Fruit fly (Drosophila melanogaster) whole organism, embryonic: ENCODE measurements around the gene Gr61a.
A peak's percentile ranks its signal among the peaks of the same experiment; 100 is the strongest.

ENCODE experiments used
- Abd-B ChIP-seq: fragments of 200-800 bp; sonication (Bioruptor generic); optimal IDR thresholded peaks from 2 replicates; lab custom pipeline; 2018; ENCODE audit warnings: missing biosample characterization, mild to moderate bottlenecking, missing genetic modification characterization, moderate library complexity
- Ada2b ChIP-seq: fragments of 200-800 bp; sonication (Bioruptor generic); IDR thresholded peaks from 2 replicates; pipeline ENCODE4 v1.3.6; 2022; ENCODE audit warnings: missing biosample characterization, missing genetic modification characterization
- B-H2 ChIP-seq: fragments of 200-800 bp; sonication (Bioruptor generic); optimal IDR thresholded peaks from 2 replicates; lab custom pipeline; 2018; ENCODE audit warnings: missing biosample characterization, mild to moderate bottlenecking, missing genetic modification characterization
- Blimp-1 ChIP-seq: fragments of 200-800 bp; sonication (Bioruptor generic); optimal IDR thresholded peaks from 3 replicates; lab custom pipeline; 2018; ENCODE audit warnings: missing biosample characterization, missing genetic modification characterization, mild to moderate bottlenecking, moderate library complexity, missing genetic modification reagents
- BtbVII ChIP-seq: fragments of 200-800 bp; sonication (Bioruptor generic); optimal IDR thresholded peaks from 3 replicates; lab custom pipeline; 2017; ENCODE audit warnings: missing biosample characterization, mild to moderate bottlenecking, missing genetic modification characterization
- CG1024 ChIP-seq: fragments of 200-800 bp; sonication (Bioruptor generic); IDR thresholded peaks from 2 replicates; pipeline ENCODE4 v1.3.6; 2022; ENCODE audit warnings: missing biosample characterization, missing genetic modification characterization
- CG10321 ChIP-seq: fragments of 200-800 bp; sonication (Bioruptor generic); IDR thresholded peaks from 2 replicates; pipeline ENCODE4 v1.3.6; 2022; ENCODE audit warnings: missing biosample characterization, missing genetic modification characterization
- CG10979 ChIP-seq: fragments of 200-800 bp; sonication (Bioruptor generic); optimal IDR thresholded peaks from 2 replicates; lab custom pipeline; 2018; ENCODE audit warnings: missing biosample characterization, mild to moderate bottlenecking, missing genetic modification characterization, moderate library complexity
- CG11504 ChIP-seq: fragments of 200-800 bp; sonication (Bioruptor generic); optimal IDR thresholded peaks from 3 replicates; lab custom pipeline; 2019; ENCODE audit warnings: missing biosample characterization, mild to moderate bottlenecking, missing genetic modification characterization, moderate library complexity
- CG16815 ChIP-seq: fragments of 200-800 bp; sonication (Bioruptor generic); optimal IDR thresholded peaks from 3 replicates; lab custom pipeline; 2017; ENCODE audit warnings: missing biosample characterization, mild to moderate bottlenecking, missing genetic modification characterization
- CG2678 ChIP-seq: fragments of 200-800 bp; sonication (Bioruptor generic); optimal IDR thresholded peaks from 3 replicates; lab custom pipeline; 2019; ENCODE audit warnings: missing biosample characterization, mild to moderate bottlenecking, missing genetic modification characterization, moderate library complexity
- CG33557 ChIP-seq: fragments of 200-800 bp; sonication (Bioruptor generic); optimal IDR thresholded peaks from 2 replicates; lab custom pipeline; 2019; ENCODE audit warnings: missing biosample characterization, mild to moderate bottlenecking, missing genetic modification characterization, moderate library complexity
- CG4360 ChIP-seq: fragments of 200-800 bp; sonication (Bioruptor generic); IDR thresholded peaks from 2 replicates; pipeline ENCODE4 v1.3.6; 2022; ENCODE audit warnings: missing biosample characterization, missing genetic modification characterization
- CG5180 ChIP-seq: fragments of 200-800 bp; sonication (Bioruptor generic); optimal IDR thresholded peaks from 3 replicates; lab custom pipeline; 2017; ENCODE audit warnings: missing biosample characterization, missing genetic modification characterization, mild to moderate bottlenecking, moderate library complexity, missing genetic modification reagents
- CG6689 ChIP-seq: fragments of 200-800 bp; sonication (Bioruptor generic); IDR thresholded peaks from 2 replicates; pipeline ENCODE4 v1.3.6; 2022; ENCODE audit warnings: missing biosample characterization, missing genetic modification characterization
- CG7839 ChIP-seq: fragments of 200-800 bp; sonication (Bioruptor generic); optimal IDR thresholded peaks from 3 replicates; lab custom pipeline; 2018; ENCODE audit warnings: missing biosample characterization, mild to moderate bottlenecking, missing genetic modification characterization, moderate library complexity
- CG8765 ChIP-seq: fragments of 200-800 bp; sonication (Bioruptor generic); IDR thresholded peaks from 2 replicates; pipeline ENCODE4 v1.3.6; 2022; ENCODE audit warnings: missing biosample characterization, missing genetic modification characterization
- CG9797 ChIP-seq: fragments of 200-800 bp; sonication (Bioruptor generic); optimal IDR thresholded peaks from 3 replicates; lab custom pipeline; 2018; ENCODE audit warnings: missing biosample characterization, mild to moderate bottlenecking, missing genetic modification characterization
- CoRest ChIP-seq: fragments of 200-800 bp; sonication (Bioruptor generic); optimal IDR thresholded peaks from 3 replicates; lab custom pipeline; 2018; ENCODE audit warnings: missing biosample characterization, mild to moderate bottlenecking, missing genetic modification characterization, moderate library complexity
- D ChIP-seq, 2 experiments: fragments of 200-800 bp in 1 of 2; fragments of >200 bp in 1 of 2; sonication (Bioruptor generic) in 1 of 2; optimal IDR thresholded peaks; 2 replicates in 1 of 2; 3 replicates in 1 of 2; lab custom pipeline; 2017; ENCODE audit warnings: mild to moderate bottlenecking in 1 of 2, missing biosample characterization in 1 of 2, missing genetic modification characterization in 1 of 2, missing genetic modification reagents in 1 of 2
- D19A ChIP-seq: fragments of 200-800 bp; optimal IDR thresholded peaks from 3 replicates; lab custom pipeline; 2019; ENCODE audit warnings: missing biosample characterization, mild to moderate bottlenecking, missing genetic modification characterization, moderate library complexity
- Dll ChIP-seq: fragments of 200-800 bp; sonication (Bioruptor generic); IDR thresholded peaks from 4 replicates; pipeline ENCODE4 v1.3.6; 2022; ENCODE audit warnings: missing biosample characterization, missing genetic modification characterization; ENCODE audit not compliant: partially characterized antibody
- HLHmδ ChIP-seq: fragments of 200-800 bp; sonication (Bioruptor generic); optimal IDR thresholded peaks from 2 replicates; lab custom pipeline; 2018; ENCODE audit warnings: missing biosample characterization, mild to moderate bottlenecking, missing genetic modification characterization, moderate library complexity
- Med ChIP-seq: fragments of 200-800 bp; sonication (Bioruptor generic); peaks from one replicate; lab custom pipeline; 2016; ENCODE audit warnings: missing biosample characterization, missing genetic modification characterization, mild to moderate bottlenecking, inconsistent platforms, moderate library complexity
- Mes4 ChIP-seq: fragments of 200-800 bp; sonication (Bioruptor generic); optimal IDR thresholded peaks from 2 replicates; lab custom pipeline; 2016; ENCODE audit warnings: missing biosample characterization, missing genetic modification characterization
- Scr ChIP-seq: fragments of 200-800 bp; sonication (Bioruptor generic); IDR thresholded peaks from 2 replicates; pipeline ENCODE4 v1.3.6; 2022; ENCODE audit warnings: missing biosample characterization, missing genetic modification characterization; ENCODE audit not compliant: partially characterized antibody
- Sox100B ChIP-seq: fragments of 200-800 bp; sonication (Bioruptor generic); optimal IDR thresholded peaks from 3 replicates; lab custom pipeline; 2018; ENCODE audit warnings: missing biosample characterization, mild to moderate bottlenecking, missing genetic modification characterization
- ac ChIP-seq: fragments of 200-800 bp; sonication (Bioruptor generic); optimal IDR thresholded peaks from 3 replicates; lab custom pipeline; 2017; ENCODE audit warnings: missing biosample characterization, mild to moderate bottlenecking, missing genetic modification characterization
- aop ChIP-seq: fragments of 200-800 bp; sonication (Bioruptor generic); IDR thresholded peaks from 2 replicates; pipeline ENCODE4 v1.3.6; 2022; ENCODE audit warnings: missing biosample characterization, missing genetic modification characterization
- da ChIP-seq: fragments of 200-800 bp; sonication (Bioruptor generic); optimal IDR thresholded peaks from 2 replicates; lab custom pipeline; 2016; ENCODE audit warnings: missing biosample characterization, missing genetic modification characterization
- dimm ChIP-seq: fragments of 200-800 bp; sonication (Bioruptor generic); IDR thresholded peaks from 2 replicates; pipeline ENCODE4 v1.3.6; 2022; ENCODE audit warnings: missing biosample characterization, missing genetic modification characterization
- exex ChIP-seq: fragments of 200-800 bp; sonication (Bioruptor generic); optimal IDR thresholded peaks from 4 replicates; lab custom pipeline; 2018; ENCODE audit warnings: missing biosample characterization, mild to moderate bottlenecking, missing genetic modification characterization, moderate library complexity
- fd3F ChIP-seq: fragments of 200-800 bp; sonication (Bioruptor generic); optimal IDR thresholded peaks from 2 replicates; lab custom pipeline; 2018; ENCODE audit warnings: missing biosample characterization, mild to moderate bottlenecking, missing genetic modification characterization, moderate library complexity
- gem ChIP-seq: fragments of 200-800 bp; sonication (Bioruptor generic); optimal IDR thresholded peaks from 2 replicates; lab custom pipeline; 2019; ENCODE audit warnings: missing biosample characterization, mild to moderate bottlenecking, missing genetic modification characterization, moderate library complexity
- gsb ChIP-seq: fragments of 200-800 bp; sonication (Bioruptor generic); IDR thresholded peaks from 2 replicates; pipeline ENCODE4 v1.3.6; 2022; ENCODE audit warnings: missing biosample characterization, missing genetic modification characterization
- lab ChIP-seq: fragments of 200-800 bp; sonication (Bioruptor generic); optimal IDR thresholded peaks from 3 replicates; lab custom pipeline; 2017; ENCODE audit warnings: missing biosample characterization, missing genetic modification characterization, mild to moderate bottlenecking, moderate library complexity, missing genetic modification reagents
- lola ChIP-seq, 3 experiments: fragments of >200 bp in 2 of 3; fragments of 200-800 bp in 1 of 3; sonication (Bioruptor generic) in 1 of 3; optimal IDR thresholded peaks; 2 replicates each; lab custom pipeline; 2017 to 2019; ENCODE audit warnings: missing biosample characterization in 3 of 3, missing genetic modification characterization in 3 of 3, mild to moderate bottlenecking in 1 of 3, moderate library complexity in 1 of 3
- maf-S ChIP-seq: fragments of 200-800 bp; sonication (Bioruptor generic); optimal IDR thresholded peaks from 2 replicates; lab custom pipeline; 2016; ENCODE audit warnings: missing biosample characterization, missing genetic modification characterization
- nau ChIP-seq: fragments of 200-800 bp; sonication (Bioruptor generic); optimal IDR thresholded peaks from 3 replicates; lab custom pipeline; 2017; ENCODE audit warnings: missing biosample characterization, mild to moderate bottlenecking, missing genetic modification characterization, missing genetic modification reagents
- nerfin-1 ChIP-seq: fragments of 200-800 bp; sonication (Bioruptor generic); optimal IDR thresholded peaks from 3 replicates; lab custom pipeline; 2019; ENCODE audit warnings: missing biosample characterization, mild to moderate bottlenecking, missing genetic modification characterization, moderate library complexity
- nerfin-2 ChIP-seq: fragments of 200-800 bp; sonication (Bioruptor generic); IDR thresholded peaks from 2 replicates; pipeline ENCODE4 v1.3.6; 2022; ENCODE audit warnings: missing biosample characterization, missing genetic modification characterization; ENCODE audit not compliant: partially characterized antibody
- pfk ChIP-seq: fragments of 200-800 bp; sonication (Bioruptor generic); optimal IDR thresholded peaks from 2 replicates; lab custom pipeline; 2018; ENCODE audit warnings: missing biosample characterization, mild to moderate bottlenecking, missing genetic modification characterization, moderate library complexity
- prd ChIP-seq, 3 experiments: fragments of >200 bp in 2 of 3; fragments of 200-800 bp in 1 of 3; sonication (Bioruptor generic) in 1 of 3; optimal IDR thresholded peaks in 2 of 3; IDR thresholded peaks in 1 of 3; 2 replicates in 2 of 3; 3 replicates in 1 of 3; pipeline versions ENCODE4 v1.3.6 to Lab custom; 2017 to 2022; ENCODE audit warnings: missing biosample characterization in 1 of 3, missing genetic modification characterization in 1 of 3
- ranshi ChIP-seq: fragments of 200-800 bp; sonication (Bioruptor generic); IDR thresholded peaks from 2 replicates; pipeline ENCODE4 v1.3.6; 2022; ENCODE audit warnings: missing biosample characterization, missing genetic modification characterization
- ro ChIP-seq: fragments of 200-800 bp; sonication (Bioruptor generic); IDR thresholded peaks from 2 replicates; pipeline ENCODE4 v1.3.6; 2022; ENCODE audit warnings: missing biosample characterization, missing genetic modification characterization
- sqz ChIP-seq: fragments of 200-800 bp; sonication (Bioruptor generic); optimal IDR thresholded peaks from 3 replicates; lab custom pipeline; 2018; ENCODE audit warnings: missing biosample characterization, mild to moderate bottlenecking, missing genetic modification characterization
- ssp ChIP-seq: fragments of 200-800 bp; sonication (Bioruptor generic); IDR thresholded peaks from 2 replicates; pipeline ENCODE4 v1.3.6; 2022; ENCODE audit warnings: missing biosample characterization, missing genetic modification characterization
- tx ChIP-seq: fragments of 200-800 bp; sonication (Bioruptor generic); optimal IDR thresholded peaks from 2 replicates; lab custom pipeline; 2016; ENCODE audit warnings: missing biosample characterization, missing genetic modification characterization

Gr61a gene

dm6 chr3L:820332-820731 lies 20.9 kb upstream of the Gr61a start (continued):
- TF ChIP-seq CG8765 (GFP tag; lab: Robert Waterston, UW), result peak; percentile 11; the same call in 1 of the 2 replicates
- no peak for TF ChIP-seq tx (GFP tag; lab: Kevin White, UChicago)
- TF ChIP-seq Scr (GFP tag; lab: Robert Waterston, UW), result no peak
- peak; percentile 26 for TF ChIP-seq CG16815 (GFP tag; lab: Kevin White, UChicago)
- TF ChIP-seq pfk (GFP tag; lab: Kevin White, UChicago), result no peak
- peak; percentile 69 for TF ChIP-seq CG1024 (GFP tag; lab: Robert Waterston, UW)
- no peak for TF ChIP-seq Dll (GFP tag; lab: Robert Waterston, UW)
- peak in 1 of 3 experiments; percentile 29 for TF ChIP-seq lola (GFP tag; optimal IDR thresholded peaks at IDR 0.05; lab: Kevin White, UChicago)
- peak; percentile 83 for TF ChIP-seq Med (GFP tag; lab: Kevin White, UChicago)
- peak; percentile 88 for TF ChIP-seq CG11504 (tag; lab: Kevin White, UChicago)
- TF ChIP-seq lab (GFP tag; lab: Kevin White, UChicago), result peak; percentile 78
- no peak for TF ChIP-seq ac (GFP tag; lab: Kevin White, UChicago)
- peak; percentile 67 for TF ChIP-seq ssp (GFP tag; lab: Robert Waterston, UW)
- TF ChIP-seq ro (GFP tag; lab: Robert Waterston, UW), result peak; percentile 17; the same call in 1 of the 2 replicates
- TF ChIP-seq Abd-B (GFP tag; lab: Kevin White, UChicago), result peak; percentile 55
- TF ChIP-seq D19A (tag; lab: Kevin White, UChicago), result peak; percentile 71
- peak; percentile 58 for TF ChIP-seq nerfin-1 (tag; lab: Kevin White, UChicago)
- peak; percentile 77 for TF ChIP-seq Blimp-1 (GFP tag; lab: Kevin White, UChicago)
- peak; percentile 14 for TF ChIP-seq Mes4 (GFP tag; lab: Kevin White, UChicago)
- no peak for TF ChIP-seq B-H2 (GFP tag; lab: Kevin White, UChicago)
- TF ChIP-seq prd (optimal IDR thresholded peaks at IDR 0.05; lab: Kevin White, UChicago), result no peak
- peak; percentile 84 for TF ChIP-seq prd (GFP tag; IDR thresholded peaks at IDR 0.05; lab: Robert Waterston, UW)
- peak; percentile 78 for TF ChIP-seq CG7839 (tag; lab: Kevin White, UChicago)
- no peak for TF ChIP-seq HLHmδ (GFP tag; lab: Kevin White, UChicago)
- TF ChIP-seq da (GFP tag; lab: Kevin White, UChicago), result no peak
- TF ChIP-seq nerfin-2 (GFP tag; lab: Robert Waterston, UW), result no peak
- TF ChIP-seq aop, result no peak
- TF ChIP-seq maf-S (GFP tag; lab: Kevin White, UChicago), result no peak
- TF ChIP-seq Ada2b, result peak; percentile 77
- peak; percentile 22 for TF ChIP-seq CG5180 (GFP tag; lab: Kevin White, UChicago)
- TF ChIP-seq CG10321, result no peak
- TF ChIP-seq gem, result peak; percentile 85
- TF ChIP-seq CG33557 (GFP tag; lab: Kevin White, UChicago), result no peak
- peak; percentile 64 for TF ChIP-seq ranshi (GFP tag; lab: Robert Waterston, UW)
- peak; percentile 43 for TF ChIP-seq BtbVII (GFP tag; lab: Kevin White, UChicago)
- peak; percentile 51; the same call in 1 of the 2 replicates for TF ChIP-seq dimm (GFP tag; lab: Robert Waterston, UW)
- TF ChIP-seq CG4360 (GFP tag; lab: Robert Waterston, UW), result 0 out of 2 replicates have a peak, but pooled peaks have one; percentile 24
- peak; percentile 74 for TF ChIP-seq CG10979 (tag; lab: Kevin White, UChicago)
- TF ChIP-seq fd3F, result peak; percentile 30
- peak; percentile 81 for TF ChIP-seq CG2678 (tag; lab: Kevin White, UChicago)
- TF ChIP-seq D (optimal IDR thresholded peaks at IDR 0.05; lab: Kevin White, UChicago), result no peak
- TF ChIP-seq D (GFP tag; optimal IDR thresholded peaks at IDR 0.05; lab: Kevin White, UChicago), result peak; percentile 53
- peak; percentile 74 for TF ChIP-seq CoRest (tag; lab: Kevin White, UChicago)
- peak; percentile 56; the same call in 1 of the 2 replicates for TF ChIP-seq gsb (GFP tag; lab: Robert Waterston, UW)
- peak; percentile 78 for TF ChIP-seq Sox100B
- peak; percentile 76 for TF ChIP-seq CG6689 (GFP tag; lab: Robert Waterston, UW)
- TF ChIP-seq exex, result no peak
- peak; percentile 5 for TF ChIP-seq nau (GFP tag; lab: Kevin White, UChicago)
- no peak for TF ChIP-seq CG9797 (GFP tag; lab: Kevin White, UChicago)
- TF ChIP-seq sqz, result no peak
